Worm (Caenorhabditis elegans) whole organism, L2 larva: ENCODE measurements around the gene Y19D2B.1.
"Not testable (repeated sequence)": the region's sequence is repeated elsewhere in the genome, so short reads cannot be mapped to it uniquely, and the experiment has no call there.

ENCODE experiments used
- C34F6.9 ChIP-seq: fragments of 150-350 bp; optimal IDR thresholded peaks from 2 replicates; lab custom pipeline; 2014; ENCODE audit warnings: missing biosample characterization, missing genetic modification characterization
- R02D3.7 ChIP-seq: fragments of 150-350 bp; optimal IDR thresholded peaks from 2 replicates; lab custom pipeline; 2014; ENCODE audit warnings: missing biosample characterization, missing genetic modification characterization
- Y55F3AM.14 ChIP-seq: fragments of 200-800 bp; sonication (Bioruptor generic); optimal IDR thresholded peaks from 2 replicates; lab custom pipeline; 2018; ENCODE audit warnings: mild to moderate bottlenecking, missing genetic modification characterization, missing compliant biosample characterization
- aly-2 ChIP-seq: fragments of 150-350 bp; optimal IDR thresholded peaks from 2 replicates; lab custom pipeline; 2014; ENCODE audit warnings: missing biosample characterization, missing genetic modification characterization
- ama-1 ChIP-seq: fragments of 150-350 bp; optimal IDR thresholded peaks from 2 replicates; lab custom pipeline; 2018; ENCODE audit warnings: inconsistent platforms
- crh-2 ChIP-seq: sonication (generic microtip); optimal IDR thresholded peaks from 2 replicates; lab custom pipeline; 2017; ENCODE audit warnings: missing biosample characterization, missing genetic modification characterization
- dmd-4 ChIP-seq: sonication (generic microtip); optimal IDR thresholded peaks from 2 replicates; lab custom pipeline; 2017; ENCODE audit warnings: missing biosample characterization, missing genetic modification characterization
- elt-3 ChIP-seq: sonication (generic microtip); optimal IDR thresholded peaks from 2 replicates; lab custom pipeline; 2017; ENCODE audit warnings: missing biosample characterization, missing genetic modification characterization
- fos-1 ChIP-seq: fragments of 150-350 bp; optimal IDR thresholded peaks from 2 replicates; lab custom pipeline; 2014; ENCODE audit warnings: missing biosample characterization, missing genetic modification characterization
- gmeb-1 ChIP-seq: fragments of 150-350 bp; optimal IDR thresholded peaks from 2 replicates; lab custom pipeline; 2014; ENCODE audit warnings: missing biosample characterization, missing genetic modification characterization
- lin-11 ChIP-seq: fragments of 150-350 bp; sonication (generic microtip); optimal IDR thresholded peaks from 2 replicates; lab custom pipeline; 2014; ENCODE audit warnings: missing biosample characterization, missing genetic modification characterization, inconsistent platforms, mixed read lengths
- lin-13 ChIP-seq: fragments of 150-350 bp; optimal IDR thresholded peaks from 2 replicates; lab custom pipeline; 2014; ENCODE audit warnings: missing biosample characterization, missing genetic modification reagents, missing genetic modification characterization
- lin-39 ChIP-seq: fragments of 150-350 bp; optimal IDR thresholded peaks from 2 replicates; lab custom pipeline; 2014; ENCODE audit warnings: missing biosample characterization, missing genetic modification reagents, missing genetic modification characterization
- lsy-2 ChIP-seq, 2 experiments: fragments of 150-350 bp in 1 of 2; sonication (generic microtip) in 1 of 2; optimal IDR thresholded peaks; 2 replicates each; lab custom pipeline; 2014 to 2017; ENCODE audit warnings: missing biosample characterization in 2 of 2, missing genetic modification characterization in 2 of 2
- mab-5 ChIP-seq: fragments of 150-350 bp; optimal IDR thresholded peaks from 2 replicates; lab custom pipeline; 2014; ENCODE audit warnings: missing biosample characterization, missing genetic modification characterization
- mdl-1 ChIP-seq, 2 experiments: fragments of 150-350 bp in 1 of 2; sonication (generic microtip) in 1 of 2; optimal IDR thresholded peaks; 2 replicates each; lab custom pipeline; 2017; ENCODE audit warnings: missing biosample characterization in 2 of 2, missing genetic modification characterization in 2 of 2
- nhr-21 ChIP-seq: fragments of 150-350 bp; optimal IDR thresholded peaks from 2 replicates; lab custom pipeline; 2014; ENCODE audit warnings: missing biosample characterization, missing genetic modification characterization
- nhr-23 ChIP-seq: fragments of 150-350 bp; optimal IDR thresholded peaks from 2 replicates; lab custom pipeline; 2014; ENCODE audit warnings: missing biosample characterization, missing genetic modification reagents, missing genetic modification characterization
- nhr-77 ChIP-seq: fragments of 150-350 bp; optimal IDR thresholded peaks from 2 replicates; lab custom pipeline; 2014; ENCODE audit warnings: missing biosample characterization, missing genetic modification characterization
- sem-4 ChIP-seq: fragments of 150-350 bp; optimal IDR thresholded peaks from 2 replicates; lab custom pipeline; 2014; ENCODE audit warnings: missing biosample characterization, missing genetic modification reagents, missing genetic modification characterization
- skn-1 ChIP-seq: sonication (generic microtip); optimal IDR thresholded peaks from 2 replicates; lab custom pipeline; 2017; ENCODE audit warnings: missing biosample characterization, missing genetic modification characterization
- sma-9 ChIP-seq, 2 experiments: fragments of 150-350 bp in 1 of 2; sonication (generic microtip) in 1 of 2; optimal IDR thresholded peaks; 2 replicates each; lab custom pipeline; 2014 to 2016; ENCODE audit warnings: missing genetic modification characterization in 2 of 2, mild to moderate bottlenecking in 1 of 2, missing biosample characterization in 1 of 2, missing compliant biosample characterization in 1 of 2, missing genetic modification reagents in 1 of 2, moderate library complexity in 1 of 2
- unc-39 ChIP-seq: fragments of 150-350 bp; optimal IDR thresholded peaks from 2 replicates; lab custom pipeline; 2014; ENCODE audit warnings: missing biosample characterization, missing genetic modification characterization
- unc-55 ChIP-seq: fragments of 150-350 bp; sonication (generic microtip); optimal IDR thresholded peaks from 3 replicates; lab custom pipeline; 2014; ENCODE audit warnings: missing biosample characterization, missing genetic modification reagents, missing genetic modification characterization
- zag-1 ChIP-seq: fragments of 150-350 bp; optimal IDR thresholded peaks from 2 replicates; lab custom pipeline; 2014; ENCODE audit warnings: missing biosample characterization, missing genetic modification characterization
- ztf-1 ChIP-seq: fragments of 200-800 bp; sonication (Bioruptor generic); conservative IDR thresholded peaks from 2 replicates; pipeline ENCODE4 v1.3.6; 2022; ENCODE audit warnings: missing genetic modification characterization, missing compliant biosample characterization
- ztf-11 ChIP-seq: sonication (generic microtip); optimal IDR thresholded peaks from 2 replicates; lab custom pipeline; 2017; ENCODE audit warnings: missing biosample characterization, missing genetic modification characterization
- ztf-4 ChIP-seq: fragments of 150-350 bp; optimal IDR thresholded peaks from 2 replicates; lab custom pipeline; 2014; ENCODE audit warnings: missing biosample characterization, missing genetic modification characterization

Y19D2B.1 gene

DNA sequence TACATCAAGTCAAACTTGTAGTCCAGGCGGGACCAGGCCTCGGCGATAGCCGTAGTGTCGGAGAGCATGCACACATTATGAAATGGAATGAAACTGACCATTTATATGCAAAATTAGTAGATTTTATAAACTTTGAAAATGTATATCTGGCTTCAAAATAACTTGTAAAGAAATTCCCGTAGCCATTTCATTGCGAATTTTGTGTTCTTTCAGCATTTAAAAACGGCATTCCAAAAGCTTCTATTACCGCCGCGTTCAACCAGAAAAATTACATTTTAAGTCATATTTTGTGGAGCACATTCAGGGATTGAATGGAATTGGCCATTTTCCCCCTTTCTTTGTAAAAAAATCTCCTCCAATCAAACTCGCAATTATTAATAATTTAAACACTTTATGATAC is at the start of gene Y19D2B.1:
TSS of gene Y19D2B.1 (minus strand) at position 101 of the 400 bp plus-strand sequence.
- not testable (repeated sequence) for TF ChIP-seq skn-1 (tag; lab: Kevin White, UChicago); mdl-1 (tag; optimal IDR thresholded peaks at IDR 0.05; lab: Kevin White, UChicago); ama-1 (lab: Kevin White, UChicago)
- TF ChIP-seq, all 48 proteins: peak for 0; not testable (repeated sequence) for 48

DNA sequence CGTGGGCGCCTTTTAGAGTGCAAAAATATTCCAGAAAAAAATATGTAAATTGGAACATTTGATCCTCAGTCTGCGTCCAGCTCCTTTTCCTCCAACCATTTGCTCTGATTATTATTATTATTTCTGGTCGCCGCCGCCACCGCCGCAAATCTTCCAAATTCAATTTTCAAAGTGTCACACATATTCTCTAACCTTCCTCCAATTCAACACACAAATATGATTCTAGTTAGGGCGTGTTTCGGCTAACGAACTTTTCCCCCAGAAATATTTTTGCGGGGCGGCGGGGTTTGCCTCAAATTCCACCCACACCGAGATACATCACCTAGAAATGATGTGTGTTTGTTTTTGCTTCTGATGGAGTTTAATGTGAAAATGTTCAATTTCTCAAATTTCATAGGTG is 48.9 kb upstream of the Y19D2B.1 start:
- TF ChIP-seq C34F6.9 (tag; lab: Kevin White, UChicago) (no peak), lin-11 (no peak), gmeb-1 (tag; lab: Kevin White, UChicago) (no peak), skn-1 (tag; lab: Kevin White, UChicago) (no peak), nhr-77 (tag; lab: Kevin White, UChicago) (no peak), ztf-11 (tag; lab: Kevin White, UChicago) (no peak), dmd-4 (tag; lab: Kevin White, UChicago) (no peak), fos-1 (tag; lab: Kevin White, UChicago) (no peak), unc-39 (tag; lab: Kevin White, UChicago) (no peak), Y55F3AM.14 (no peak), lin-39 (tag; lab: Kevin White, UChicago) (no peak), sem-4 (tag; lab: Kevin White, UChicago) (no peak), nhr-21 (no peak), aly-2 (tag; lab: Kevin White, UChicago) (no peak), nhr-23 (no peak)

ce11 chrII:10970625-10971024 is 47.9 kb upstream of the Y19D2B.1 start:
- TF ChIP-seq sma-9 (GFP tag; optimal IDR thresholded peaks at IDR 0.05; lab: Kevin White, UChicago), result peak; percentile 3
- no peak for TF ChIP-seq sma-9 (tag; optimal IDR thresholded peaks at IDR 0.05; lab: Kevin White, UChicago)
- no peak for TF ChIP-seq R02D3.7 (tag; lab: Kevin White, UChicago)

DNA sequence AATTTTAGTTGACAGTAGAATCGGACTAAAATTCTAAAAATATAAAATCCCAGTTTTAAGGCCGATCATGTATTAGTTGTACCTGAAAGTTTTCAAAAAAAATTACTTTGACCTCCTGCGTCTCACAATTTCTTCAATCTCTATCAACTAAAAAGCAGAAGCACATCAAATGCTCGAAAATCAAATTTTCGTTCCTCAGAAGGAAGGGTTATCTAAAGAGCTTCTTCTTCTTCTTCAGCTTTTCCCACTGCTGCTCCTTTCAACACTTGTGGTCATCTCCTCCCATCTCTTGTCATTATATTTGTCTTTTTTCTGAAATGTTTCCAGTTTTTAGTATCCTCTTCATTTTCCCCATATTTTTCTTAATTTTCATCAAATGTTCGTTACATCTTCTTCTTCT is 42.0 kb upstream of the Y19D2B.1 start:
- TF ChIP-seq ztf-1 (GFP tag; lab: Robert Waterston, UW), result no peak

DNA sequence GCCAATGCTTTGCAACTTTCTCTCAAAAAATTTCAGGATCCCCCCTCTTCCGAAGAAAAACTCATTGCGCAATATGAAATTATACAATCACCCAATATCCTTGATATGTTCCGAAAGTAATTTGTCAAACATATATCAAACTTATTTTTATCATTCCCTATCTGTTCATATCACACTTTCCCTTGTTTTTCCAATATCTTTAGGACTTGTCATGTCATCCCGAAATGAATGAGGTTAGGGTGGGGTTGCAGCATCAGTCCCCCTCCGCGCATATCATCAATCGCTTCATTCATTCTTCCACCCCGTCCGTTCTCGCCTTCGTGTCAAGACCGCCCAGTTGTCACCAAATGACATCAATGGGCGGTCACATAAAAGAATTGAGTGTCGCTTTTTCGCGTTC is 36.9 kb upstream of the Y19D2B.1 start:
- TF ChIP-seq nhr-21, result no peak
- no peak for TF ChIP-seq elt-3 (tag; lab: Kevin White, UChicago)
- TF ChIP-seq fos-1 (tag; lab: Kevin White, UChicago), result no peak
- no peak for TF ChIP-seq lsy-2 (tag; optimal IDR thresholded peaks at IDR 0.05; lab: Kevin White, UChicago)

- no peak for TF ChIP-seq nhr-23
- no peak for TF ChIP-seq crh-2 (tag; lab: Kevin White, UChicago)
- no peak for TF ChIP-seq ztf-4
- TF ChIP-seq R02D3.7 (tag; lab: Kevin White, UChicago), result no peak
- peak; percentile 56 for TF ChIP-seq mab-5 (tag; lab: Kevin White, UChicago)
- TF ChIP-seq unc-55 (GFP tag; lab: Kevin White, UChicago), result peak; percentile 35
- peak; percentile 55 for TF ChIP-seq zag-1 (tag; lab: Kevin White, UChicago)
Measured at ce11 chrII:10959138-10959537, 36.4 kb upstream of the Y19D2B.1 start.

DNA sequence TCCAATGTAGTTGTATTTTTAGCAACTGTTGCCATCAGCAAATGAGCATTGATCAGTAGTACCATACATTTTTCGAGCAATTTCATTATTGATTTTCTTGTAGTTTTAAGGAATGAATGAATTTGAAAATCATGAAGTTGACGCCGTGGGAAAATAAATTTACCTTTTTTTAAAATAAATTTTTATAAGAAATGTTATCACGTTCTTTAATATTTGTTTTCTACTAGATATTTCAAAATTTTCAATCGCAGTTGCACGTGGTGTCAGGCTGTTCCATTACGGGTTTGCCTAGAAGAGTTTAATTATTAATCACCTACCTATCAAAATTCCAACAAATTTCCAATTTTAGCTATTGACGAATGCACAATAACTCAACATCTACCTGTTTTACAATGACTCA is 34.0 kb upstream of the Y19D2B.1 start, which contains the start of gene R03D7.8:
TSS of gene R03D7.8 (minus strand) at position 101 of the 400 bp plus-strand sequence.
- TF ChIP-seq unc-55 (GFP tag; lab: Kevin White, UChicago) (no peak), lsy-2 (tag; optimal IDR thresholded peaks at IDR 0.05; lab: Kevin White, UChicago) (no peak), unc-39 (tag; lab: Kevin White, UChicago) (no peak), nhr-21 (no peak), elt-3 (tag; lab: Kevin White, UChicago) (no peak), aly-2 (tag; lab: Kevin White, UChicago) (no peak)

- TF ChIP-seq gmeb-1 (tag; lab: Kevin White, UChicago) (no peak), ztf-1 (GFP tag; lab: Robert Waterston, UW) (no peak), nhr-23 (no peak), lin-13 (GFP tag; lab: Kevin White, UChicago) (no peak)
- TF ChIP-seq, all 48 proteins: peak for 0
Measured at ce11 chrII:10955114-10955513, 32.3 kb upstream of the Y19D2B.1 start.
